Fruit fly (Drosophila melanogaster): ENCODE results near the gene repo.

- TF ChIP-seq CG8478 (optimal IDR thresholded peaks at IDR 0.05) (no peak), CTCF (optimal IDR thresholded peaks at IDR 0.05) (no peak)
Measured at dm6 chr3R:18260016-18260415, 24.0 kb downstream of the repo start.

Data from S2 (cell line).